Worm (Caenorhabditis elegans): ENCODE data around the gene fbxa-142.

fbxa-142 gene

ce11 chrV:16121451-16121850 is 9.7 kb downstream of the fbxa-142 start:
- TF ChIP-seq cebp-1 (GFP tag; IDR thresholded peaks at IDR 0.05) (no peak), cebp-1 (tag; optimal IDR thresholded peaks at IDR 0.05) (peak; percentile 5), ceh-27 (GFP tag; optimal IDR thresholded peaks at IDR 0.05) (no peak)

DNA sequence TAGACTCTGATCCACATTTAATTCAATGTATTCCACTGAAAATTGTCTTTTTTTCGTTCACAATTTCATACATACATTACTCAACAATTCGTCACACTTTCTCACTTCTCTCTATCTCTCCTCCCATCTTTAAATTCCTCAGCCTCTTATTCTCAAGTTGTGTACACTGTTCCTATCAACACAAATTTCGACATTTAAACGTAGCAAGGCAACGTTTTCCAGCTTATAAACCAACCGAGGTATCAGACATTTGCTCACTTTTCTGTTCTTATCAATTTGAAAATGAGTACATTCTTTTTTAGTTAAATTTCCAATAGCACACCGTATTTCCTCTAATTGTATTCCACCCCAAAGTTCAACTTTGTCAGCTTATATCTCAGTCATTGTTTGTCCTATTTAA is 10.2 kb downstream of the fbxa-142 start, which contains the start of gene skr-3:
TSS of gene skr-3 (plus strand) at position 163 of the 400 bp plus-strand sequence.
- TF ChIP-seq ztf-3 (GFP tag; optimal IDR thresholded peaks at IDR 0.05) = no peak
- TF ChIP-seq F33H1.4 (GFP tag; IDR thresholded peaks at IDR 0.05) = no peak
- TF ChIP-seq nhr-80 (tag; optimal IDR thresholded peaks at IDR 0.05) = peak; percentile 23

ce11 chrV:16120499-16120898 is 10.7 kb downstream of the fbxa-142 start:
- TF ChIP-seq cebp-1 (GFP tag; IDR thresholded peaks at IDR 0.05) (no peak), cebp-1 (tag; optimal IDR thresholded peaks at IDR 0.05) (peak; percentile 86), B0019.2 (GFP tag; conservative IDR thresholded peaks at IDR 0.05) (no peak), ceh-91 (GFP tag; IDR thresholded peaks at IDR 0.05) (no peak), zfh-2 (GFP tag; conservative IDR thresholded peaks at IDR 0.05) (no peak)

DNA sequence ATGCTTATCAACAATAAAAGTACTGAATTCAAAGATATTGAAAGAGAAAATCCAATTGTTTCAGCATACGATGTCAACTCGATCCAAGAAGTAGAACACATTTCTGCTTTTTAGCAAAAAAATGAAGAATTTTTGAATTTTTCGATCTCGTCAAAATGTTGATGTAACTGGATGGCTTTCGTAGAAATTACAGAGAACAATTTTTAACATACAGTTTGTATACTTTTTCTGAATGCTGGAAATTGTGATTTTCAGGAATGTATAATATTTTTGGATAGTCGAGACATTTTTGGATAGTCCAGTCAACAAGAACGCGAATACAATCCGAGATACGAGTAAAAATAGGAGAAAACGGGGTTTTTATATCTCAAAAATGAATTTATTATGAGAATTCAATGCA is 12.5 kb downstream of the fbxa-142 start, which contains the start of gene str-103:
TSS of gene str-103 (minus strand) at position 101 of the 400 bp plus-strand sequence.
- TF ChIP-seq efl-1 (GFP tag; optimal IDR thresholded peaks at IDR 0.05) (no peak), nfya-2 (GFP tag; IDR thresholded peaks at IDR 0.05) (no peak), F49E8.2 (tag; optimal IDR thresholded peaks at IDR 0.05; ENCODE audit: insufficient read depth) (no peak), ztf-3 (GFP tag; optimal IDR thresholded peaks at IDR 0.05) (no peak), nhr-179 (tag; optimal IDR thresholded peaks at IDR 0.05) (no peak), Y79H2A.3 (GFP tag; conservative IDR thresholded peaks at IDR 0.05) (no peak), T26A5.8 (tag; optimal IDR thresholded peaks at IDR 0.05) (no peak), ztf-28 (GFP tag; IDR thresholded peaks at IDR 0.05) (no peak), let-526 (GFP tag; IDR thresholded peaks at IDR 0.05) (no peak), nfya-1 (tag; optimal IDR thresholded peaks at IDR 0.05; ENCODE audit: borderline replicate concordance, insufficient read depth) (no peak)

DNA sequence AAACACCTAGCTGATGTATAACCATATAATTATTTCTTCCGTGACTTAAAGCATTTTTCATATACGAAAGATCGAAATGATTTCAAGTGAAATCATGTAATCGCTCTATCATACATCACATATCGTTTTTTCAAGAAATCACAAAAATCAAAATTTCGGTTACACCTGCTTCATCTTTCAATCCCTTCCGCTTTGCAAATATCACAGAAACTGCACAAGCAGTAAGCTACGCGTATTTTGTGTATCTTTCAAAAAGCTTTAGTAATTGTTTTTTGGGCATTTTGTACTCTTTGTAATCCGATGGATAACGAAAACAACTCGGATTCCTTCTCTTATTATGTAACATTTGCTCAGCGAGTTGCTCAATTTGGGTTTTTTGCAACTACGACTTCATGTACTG is 15.8 kb downstream of the fbxa-142 start, which contains the start of gene str-25:
TSS of gene str-25 (plus strand) at position 301 of the 400 bp plus-strand sequence.
- TF ChIP-seq Y53G8AR.9 (GFP tag; conservative IDR thresholded peaks at IDR 0.05) = no peak
- TF ChIP-seq C06A6.2 (GFP tag; conservative IDR thresholded peaks at IDR 0.05) = no peak
- no peak for TF ChIP-seq snpc-1.1 (tag; optimal IDR thresholded peaks at IDR 0.05; ENCODE audit: insufficient read depth)
- no peak for TF ChIP-seq die-1 (tag; optimal IDR thresholded peaks at IDR 0.05)
- TF ChIP-seq madf-8 (GFP tag; conservative IDR thresholded peaks at IDR 0.05) = no peak
- no peak for TF ChIP-seq akir-1 (GFP tag; optimal IDR thresholded peaks at IDR 0.05)
- TF ChIP-seq mel-28 (tag; optimal IDR thresholded peaks at IDR 0.05; ENCODE audit: borderline replicate concordance) = no peak
- TF ChIP-seq nhr-120 (GFP tag; IDR thresholded peaks at IDR 0.05) = no peak
- no peak for TF ChIP-seq attf-6 (GFP tag; IDR thresholded peaks at IDR 0.05)
- no peak for TF ChIP-seq madf-6 (GFP tag; IDR thresholded peaks at IDR 0.05)
- TF ChIP-seq dpff-1 (tag; optimal IDR thresholded peaks at IDR 0.05) = no peak
- no peak for TF ChIP-seq lsl-1 (GFP tag; optimal IDR thresholded peaks at IDR 0.05)
- TF ChIP-seq hrde-1 (tag; optimal IDR thresholded peaks at IDR 0.05; ENCODE audit: borderline replicate concordance) = no peak
- TF ChIP-seq xnd-1 (tag; optimal IDR thresholded peaks at IDR 0.05) = no peak

Measured in whole organism, young adult.